Fruit fly (Drosophila melanogaster) S2 (cell line): ENCODE results near the gene CG13010.

Source experiments
- CG8478 ChIP-seq: fragments of >200 bp; optimal IDR thresholded peaks from 2 replicates; lab custom pipeline; 2018
- CTCF ChIP-seq, 2 experiments: fragments of >200 bp; optimal IDR thresholded peaks; 2 replicates each; lab custom pipeline; 2018

- no peak for TF ChIP-seq CG8478 (lab: Kevin White, UChicago)
- no peak for TF ChIP-seq CTCF (optimal IDR thresholded peaks at IDR 0.05; lab: Kevin White, UChicago)
Observed at dm6 chrX:16632135-16632534, 46.6 kb downstream of the CG13010 start, which contains the start of gene CG9777.
